Worm (Caenorhabditis elegans): ENCODE data around the gene dpm-3.

- no peak for TF ChIP-seq hmbx-1 (tag; optimal IDR thresholded peaks at IDR 0.05)
- TF ChIP-seq pes-1 (GFP tag; IDR thresholded peaks at IDR 0.05): no peak
- no peak for TF ChIP-seq ama-1 (optimal IDR thresholded peaks at IDR 0.05)
- no peak for TF ChIP-seq hmg-4 (GFP tag; optimal IDR thresholded peaks at IDR 0.05)
These were observed 23.2 kb downstream of the dpm-3 start for ce11 chrIV:12414601-12415000.
